Fruit fly (Drosophila melanogaster) whole organism, embryonic: ENCODE results near the gene CG9449.

ENCODE experiments used
- Awh ChIP-seq: fragments of 200-800 bp; sonication (Bioruptor generic); IDR thresholded peaks from 2 replicates; pipeline ENCODE4, ENCODE4 v1.3.6; 2022; ENCODE audit warnings: missing biosample characterization, missing genetic modification characterization
- CG1233 ChIP-seq: fragments of 200-800 bp; sonication (Bioruptor generic); optimal IDR thresholded peaks from 4 replicates; lab custom pipeline; 2018; ENCODE audit warnings: missing biosample characterization, mild to moderate bottlenecking, missing genetic modification characterization
- CG14441 ChIP-seq: fragments of 200-800 bp; sonication (Bioruptor generic); IDR thresholded peaks from 2 replicates; pipeline ENCODE4 v1.3.6; 2022; ENCODE audit warnings: missing biosample characterization, missing genetic modification characterization
- CG18599 ChIP-seq: fragments of 200-800 bp; sonication (Bioruptor generic); optimal IDR thresholded peaks from 3 replicates; lab custom pipeline; 2017; ENCODE audit warnings: missing biosample characterization, missing genetic modification characterization, mild to moderate bottlenecking, moderate library complexity, missing genetic modification reagents
- CG3838 ChIP-seq: fragments of 200-800 bp; sonication (Bioruptor generic); optimal IDR thresholded peaks from 3 replicates; lab custom pipeline; 2016; ENCODE audit warnings: missing biosample characterization, missing genetic modification characterization
- CG6854 ChIP-seq: fragments of 200-800 bp; sonication (Bioruptor generic); optimal IDR thresholded peaks from 3 replicates; lab custom pipeline; 2017; ENCODE audit warnings: missing biosample characterization, mild to moderate bottlenecking, missing genetic modification characterization
- CHES-1-like ChIP-seq: fragments of 200-800 bp; sonication (Bioruptor generic); optimal IDR thresholded peaks from 2 replicates; lab custom pipeline; 2016; ENCODE audit warnings: missing biosample characterization, missing genetic modification characterization
- HmgZ ChIP-seq: fragments of 200-800 bp; sonication (Bioruptor generic); optimal IDR thresholded peaks from 2 replicates; lab custom pipeline; 2018; ENCODE audit warnings: missing biosample characterization, mild to moderate bottlenecking, missing genetic modification characterization
- Mrtf ChIP-seq: fragments of 200-800 bp; sonication (Bioruptor generic); IDR thresholded peaks from 3 replicates; pipeline ENCODE4 v1.3.6; 2022; ENCODE audit warnings: missing biosample characterization, missing genetic modification characterization
- amos ChIP-seq: fragments of 200-800 bp; sonication (Bioruptor generic); IDR thresholded peaks from 2 replicates; pipeline ENCODE4 v1.3.6; 2022; ENCODE audit warnings: missing biosample characterization, missing genetic modification characterization; ENCODE audit not compliant: partially characterized antibody
- emc ChIP-seq: fragments of 200-800 bp; sonication (Bioruptor generic); optimal IDR thresholded peaks from 2 replicates; lab custom pipeline; 2016; ENCODE audit warnings: missing biosample characterization, missing genetic modification characterization
- fru ChIP-seq: fragments of >200 bp; optimal IDR thresholded peaks from 2 replicates; lab custom pipeline; 2017
- gcm2 ChIP-seq: fragments of 200-800 bp; sonication (Bioruptor generic); optimal IDR thresholded peaks from 2 replicates; lab custom pipeline; 2016; ENCODE audit warnings: missing biosample characterization, missing genetic modification characterization
- sc ChIP-seq, 3 experiments: fragments of >200 bp in 2 of 3; fragments of 200-800 bp in 1 of 3; sonication (Bioruptor generic) in 1 of 3; optimal IDR thresholded peaks; 2 replicates in 2 of 3; 3 replicates in 1 of 3; lab custom pipeline; 2017; ENCODE audit warnings: mild to moderate bottlenecking in 1 of 3, missing biosample characterization in 1 of 3, missing genetic modification characterization in 1 of 3, missing genetic modification reagents in 1 of 3

DNA sequence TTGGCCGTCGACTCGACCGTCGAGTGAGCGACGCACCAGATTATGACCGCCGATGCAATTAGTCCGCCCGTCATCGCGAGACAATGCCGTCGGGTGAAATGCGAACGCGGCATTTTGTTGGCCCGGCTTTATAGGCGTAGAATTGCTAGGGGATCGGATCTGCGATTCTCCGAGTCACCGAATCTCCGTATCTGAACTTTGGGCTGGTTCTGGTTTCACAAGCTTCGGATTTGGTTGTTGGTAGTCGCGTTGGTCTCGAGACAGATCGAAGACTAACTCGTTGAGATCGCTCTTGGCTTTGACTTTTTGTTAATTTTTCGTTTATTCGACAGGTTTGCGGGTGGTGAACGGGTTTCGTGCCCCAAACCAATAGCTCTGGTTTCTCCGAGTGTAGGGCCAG, 923 bp downstream of the CG9449 start:
- TF ChIP-seq CG6854 (GFP tag; lab: Kevin White, UChicago), result no peak
- no peak for TF ChIP-seq emc
- no peak for TF ChIP-seq sc (optimal IDR thresholded peaks at IDR 0.05; lab: Kevin White, UChicago)
- no peak for TF ChIP-seq sc (GFP tag; optimal IDR thresholded peaks at IDR 0.05; lab: Kevin White, UChicago)
- TF ChIP-seq CG1233 (GFP tag; lab: Kevin White, UChicago), result no peak
- no peak for TF ChIP-seq CG18599
- TF ChIP-seq CHES-1-like (GFP tag; lab: Kevin White, UChicago), result no peak
- no peak for TF ChIP-seq Mrtf (GFP tag; lab: Robert Waterston, UW)
- no peak for TF ChIP-seq Awh (GFP tag; lab: Robert Waterston, UW)
- no peak for TF ChIP-seq gcm2 (GFP tag; lab: Kevin White, UChicago)
- no peak for TF ChIP-seq HmgZ (tag; lab: Kevin White, UChicago)
- TF ChIP-seq amos (GFP tag; lab: Robert Waterston, UW), result no peak
- no peak for TF ChIP-seq fru (lab: Kevin White, UChicago)
- no peak for TF ChIP-seq CG3838 (GFP tag; lab: Kevin White, UChicago)
- TF ChIP-seq CG14441 (GFP tag; lab: Robert Waterston, UW), result no peak
